Worm (Caenorhabditis elegans) whole organism, L2 larva: ENCODE measurements around the gene nlp-34.

ENCODE experiments used
- C34F6.9 ChIP-seq: fragments of 150-350 bp; optimal IDR thresholded peaks from 2 replicates; lab custom pipeline; 2014; ENCODE audit warnings: missing biosample characterization, missing genetic modification characterization
- F13H6.1 ChIP-seq: sonication (generic microtip); optimal IDR thresholded peaks from 2 replicates; lab custom pipeline; 2016; ENCODE audit warnings: missing genetic modification characterization, missing compliant biosample characterization
- R02D3.7 ChIP-seq: fragments of 150-350 bp; optimal IDR thresholded peaks from 2 replicates; lab custom pipeline; 2014; ENCODE audit warnings: missing biosample characterization, missing genetic modification characterization
- Y55F3AM.14 ChIP-seq: fragments of 200-800 bp; sonication (Bioruptor generic); optimal IDR thresholded peaks from 2 replicates; lab custom pipeline; 2018; ENCODE audit warnings: mild to moderate bottlenecking, missing genetic modification characterization, missing compliant biosample characterization
- ZK546.5 ChIP-seq: sonication (generic microtip); optimal IDR thresholded peaks from 2 replicates; lab custom pipeline; 2017; ENCODE audit warnings: missing biosample characterization, missing genetic modification characterization
- aly-2 ChIP-seq: fragments of 150-350 bp; optimal IDR thresholded peaks from 2 replicates; lab custom pipeline; 2014; ENCODE audit warnings: missing biosample characterization, missing genetic modification characterization
- ama-1 ChIP-seq: fragments of 150-350 bp; optimal IDR thresholded peaks from 2 replicates; lab custom pipeline; 2018; ENCODE audit warnings: inconsistent platforms
- blmp-1 ChIP-seq: sonication (generic microtip); optimal IDR thresholded peaks from 2 replicates; lab custom pipeline; 2017; ENCODE audit warnings: missing genetic modification characterization, mild to moderate bottlenecking, missing compliant biosample characterization, antibody characterized with exemption, moderate library complexity; ENCODE audit not compliant: insufficient read depth
- ceh-16 ChIP-seq: fragments of 150-350 bp; optimal IDR thresholded peaks from 2 replicates; lab custom pipeline; 2014; ENCODE audit warnings: missing biosample characterization, missing genetic modification characterization
- crh-2 ChIP-seq: sonication (generic microtip); optimal IDR thresholded peaks from 2 replicates; lab custom pipeline; 2017; ENCODE audit warnings: missing biosample characterization, missing genetic modification characterization
- dmd-4 ChIP-seq: sonication (generic microtip); optimal IDR thresholded peaks from 2 replicates; lab custom pipeline; 2017; ENCODE audit warnings: missing biosample characterization, missing genetic modification characterization
- egl-27 ChIP-seq: sonication (generic microtip); optimal IDR thresholded peaks from 3 replicates; lab custom pipeline; 2017; ENCODE audit warnings: missing biosample characterization, missing genetic modification reagents, missing genetic modification characterization
- elt-1 ChIP-seq: fragments of 150-350 bp; optimal IDR thresholded peaks from 2 replicates; lab custom pipeline; 2014; ENCODE audit warnings: missing biosample characterization, missing genetic modification characterization
- elt-3 ChIP-seq: sonication (generic microtip); optimal IDR thresholded peaks from 2 replicates; lab custom pipeline; 2017; ENCODE audit warnings: missing biosample characterization, missing genetic modification characterization
- fos-1 ChIP-seq: fragments of 150-350 bp; optimal IDR thresholded peaks from 2 replicates; lab custom pipeline; 2014; ENCODE audit warnings: missing biosample characterization, missing genetic modification characterization
- lin-11 ChIP-seq: fragments of 150-350 bp; sonication (generic microtip); optimal IDR thresholded peaks from 2 replicates; lab custom pipeline; 2014; ENCODE audit warnings: missing biosample characterization, missing genetic modification characterization, inconsistent platforms, mixed read lengths
- lsy-2 ChIP-seq, 2 experiments: fragments of 150-350 bp in 1 of 2; sonication (generic microtip) in 1 of 2; optimal IDR thresholded peaks; 2 replicates each; lab custom pipeline; 2014 to 2017; ENCODE audit warnings: missing biosample characterization in 2 of 2, missing genetic modification characterization in 2 of 2
- mab-5 ChIP-seq: fragments of 150-350 bp; optimal IDR thresholded peaks from 2 replicates; lab custom pipeline; 2014; ENCODE audit warnings: missing biosample characterization, missing genetic modification characterization
- mbf-1 ChIP-seq: sonication (generic microtip); optimal IDR thresholded peaks from 2 replicates; lab custom pipeline; 2017; ENCODE audit warnings: missing biosample characterization, missing genetic modification characterization
- nhr-10 ChIP-seq: sonication (generic microtip); optimal IDR thresholded peaks from 2 replicates; lab custom pipeline; 2017; ENCODE audit warnings: missing biosample characterization, missing genetic modification characterization
- nhr-11 ChIP-seq: fragments of 150-350 bp; optimal IDR thresholded peaks from 2 replicates; lab custom pipeline; 2014; ENCODE audit warnings: missing biosample characterization, missing genetic modification characterization
- nhr-129 ChIP-seq: fragments of 150-350 bp; optimal IDR thresholded peaks from 2 replicates; lab custom pipeline; 2014; ENCODE audit warnings: missing biosample characterization, missing genetic modification characterization
- nhr-21 ChIP-seq: fragments of 150-350 bp; optimal IDR thresholded peaks from 2 replicates; lab custom pipeline; 2014; ENCODE audit warnings: missing biosample characterization, missing genetic modification characterization
- nhr-25 ChIP-seq: fragments of 150-350 bp; sonication (generic microtip); optimal IDR thresholded peaks from 3 replicates; lab custom pipeline; 2014; ENCODE audit warnings: missing biosample characterization, missing genetic modification characterization
- nhr-6 ChIP-seq: fragments of 150-350 bp; optimal IDR thresholded peaks from 2 replicates; lab custom pipeline; 2014; ENCODE audit warnings: missing biosample characterization, missing genetic modification characterization
- nhr-77 ChIP-seq: fragments of 150-350 bp; optimal IDR thresholded peaks from 2 replicates; lab custom pipeline; 2014; ENCODE audit warnings: missing biosample characterization, missing genetic modification characterization
- peb-1 ChIP-seq: fragments of 150-350 bp; optimal IDR thresholded peaks from 2 replicates; lab custom pipeline; 2014; ENCODE audit warnings: missing biosample characterization, missing genetic modification characterization
- sem-4 ChIP-seq: fragments of 150-350 bp; optimal IDR thresholded peaks from 2 replicates; lab custom pipeline; 2014; ENCODE audit warnings: missing biosample characterization, missing genetic modification reagents, missing genetic modification characterization
- skn-1 ChIP-seq: sonication (generic microtip); optimal IDR thresholded peaks from 2 replicates; lab custom pipeline; 2017; ENCODE audit warnings: missing biosample characterization, missing genetic modification characterization
- sma-3 ChIP-seq: sonication (generic microtip); optimal IDR thresholded peaks from 2 replicates; lab custom pipeline; 2016; ENCODE audit warnings: missing genetic modification reagents, missing genetic modification characterization, missing compliant biosample characterization
- sma-9 ChIP-seq, 2 experiments: fragments of 150-350 bp in 1 of 2; sonication (generic microtip) in 1 of 2; optimal IDR thresholded peaks; 2 replicates each; lab custom pipeline; 2014 to 2016; ENCODE audit warnings: missing genetic modification characterization in 2 of 2, mild to moderate bottlenecking in 1 of 2, missing biosample characterization in 1 of 2, missing compliant biosample characterization in 1 of 2, missing genetic modification reagents in 1 of 2, moderate library complexity in 1 of 2
- snpc-4 ChIP-seq: fragments of 150-350 bp; optimal IDR thresholded peaks from 2 replicates; lab custom pipeline; 2014; ENCODE audit warnings: missing biosample characterization, missing genetic modification characterization
- unc-39 ChIP-seq: fragments of 150-350 bp; optimal IDR thresholded peaks from 2 replicates; lab custom pipeline; 2014; ENCODE audit warnings: missing biosample characterization, missing genetic modification characterization
- unc-62 ChIP-seq: fragments of 150-350 bp; optimal IDR thresholded peaks from 2 replicates; lab custom pipeline; 2014; ENCODE audit warnings: missing biosample characterization, missing genetic modification reagents, missing genetic modification characterization
- zag-1 ChIP-seq: fragments of 150-350 bp; optimal IDR thresholded peaks from 2 replicates; lab custom pipeline; 2014; ENCODE audit warnings: missing biosample characterization, missing genetic modification characterization
- ztf-11 ChIP-seq: sonication (generic microtip); optimal IDR thresholded peaks from 2 replicates; lab custom pipeline; 2017; ENCODE audit warnings: missing biosample characterization, missing genetic modification characterization

Gene nlp-34

DNA sequence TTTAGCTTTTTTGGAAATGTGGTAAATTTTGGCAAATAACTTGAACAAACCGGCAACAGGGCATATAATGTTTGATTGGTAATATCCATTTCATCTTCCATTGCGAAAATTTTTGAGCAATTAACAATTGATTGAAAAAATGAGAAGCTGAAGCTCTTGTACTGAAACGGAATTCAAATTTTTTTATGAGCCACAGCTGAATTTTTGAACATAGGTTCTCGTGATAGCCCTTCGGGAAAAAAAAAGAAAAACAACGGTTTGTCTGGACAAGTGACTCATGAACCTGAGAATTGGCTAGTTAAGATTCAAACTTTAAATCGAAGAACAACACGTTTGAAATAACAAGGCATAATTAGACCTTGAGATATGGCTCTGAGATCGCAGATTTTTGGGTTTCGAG is 16.9 kb upstream of the nlp-34 start, which contains the start of gene srx-62:
Gene srx-62 (minus strand): TSS at position 101 of the 400 bp plus-strand sequence.
- TF ChIP-seq nhr-6 (no peak), egl-27 (tag; lab: Kevin White, UChicago) (no peak), peb-1 (tag; lab: Kevin White, UChicago) (no peak), ceh-16 (tag; lab: Kevin White, UChicago) (no peak), sma-3 (no peak), nhr-129 (no peak), ama-1 (no peak), fos-1 (no peak), zag-1 (tag; lab: Kevin White, UChicago) (no peak), sem-4 (tag; lab: Kevin White, UChicago) (no peak), unc-39 (tag; lab: Kevin White, UChicago) (no peak), lsy-2 (tag; optimal IDR thresholded peaks at IDR 0.05; lab: Kevin White, UChicago) (no peak), crh-2 (tag; lab: Kevin White, UChicago) (no peak)

DNA sequence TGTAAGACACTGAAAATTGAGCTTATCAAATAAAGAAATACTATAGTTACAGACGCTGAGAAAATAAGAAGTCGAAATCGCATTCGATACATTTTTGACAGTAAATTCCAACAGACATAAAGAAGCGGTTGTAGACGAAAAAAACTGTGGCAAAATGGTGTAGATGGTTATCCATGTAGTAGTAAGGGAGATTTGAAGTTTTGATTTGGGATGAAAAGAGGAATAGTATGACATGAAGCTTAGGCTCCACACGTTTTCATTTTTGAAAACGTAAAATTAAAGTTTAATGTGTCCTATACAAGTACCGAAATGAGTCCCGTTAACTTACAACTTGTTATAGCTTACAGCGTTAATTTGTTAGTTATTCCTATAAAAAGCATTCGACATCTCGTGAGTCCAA is 15.1 kb upstream of the nlp-34 start, which contains the start of gene K09D9.9:
Gene K09D9.9 (minus strand): TSS at position 101 of the 400 bp plus-strand sequence.
- no peak for TF ChIP-seq aly-2 (tag; lab: Kevin White, UChicago)
- no peak for TF ChIP-seq blmp-1 (tag; lab: Kevin White, UChicago)

- TF ChIP-seq ZK546.5 (tag; lab: Kevin White, UChicago) (no peak), nhr-10 (tag; lab: Kevin White, UChicago) (no peak), ztf-11 (tag; lab: Kevin White, UChicago) (no peak), dmd-4 (tag; lab: Kevin White, UChicago) (no peak), lin-11 (tag; lab: Kevin White, UChicago) (no peak), sma-9 (GFP tag; optimal IDR thresholded peaks at IDR 0.05; lab: Kevin White, UChicago) (no peak), sma-9 (tag; optimal IDR thresholded peaks at IDR 0.05; lab: Kevin White, UChicago) (no peak)
These were observed 13.4 kb upstream of the nlp-34 start for ce11 chrV:3992334-3992733.

- TF ChIP-seq fos-1, result peak; percentile 1
- no peak for TF ChIP-seq lin-11 (tag; lab: Kevin White, UChicago)
- peak; percentile 3 for TF ChIP-seq nhr-21 (tag; lab: Kevin White, UChicago)
These were observed 10.1 kb upstream of the nlp-34 start, which contains the start of gene nlp-27 for ce11 chrV:3989070-3989469. Gene nlp-27, plus strand, starts transcription at chrV:3989378.

DNA sequence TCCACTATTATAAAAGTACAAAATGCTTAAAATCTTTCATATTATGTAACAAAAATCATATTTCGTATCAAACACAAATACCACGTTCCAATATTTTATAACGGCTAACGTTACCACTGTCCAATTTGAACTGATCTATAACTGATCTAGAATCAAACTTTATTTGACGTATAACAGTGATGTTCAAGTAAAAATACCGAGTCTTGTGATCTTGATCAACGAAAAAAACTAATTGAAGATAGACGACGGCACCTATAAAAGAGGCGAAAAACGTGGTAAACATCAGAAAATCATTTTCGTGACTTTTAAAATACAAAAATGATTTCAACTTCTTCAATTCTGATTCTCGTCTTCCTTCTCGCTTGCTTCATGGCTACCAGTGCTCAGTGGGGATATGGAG is 8.7 kb upstream of the nlp-34 start, which contains the start of gene nlp-28:
Gene nlp-28 (plus strand): TSS at position 285 of the 400 bp plus-strand sequence.
- TF ChIP-seq snpc-4 (tag; lab: Kevin White, UChicago), result no peak
- TF ChIP-seq sma-9 (GFP tag; optimal IDR thresholded peaks at IDR 0.05; lab: Kevin White, UChicago), result peak; percentile 5
- no peak for TF ChIP-seq sma-9 (tag; optimal IDR thresholded peaks at IDR 0.05; lab: Kevin White, UChicago)
- no peak for TF ChIP-seq egl-27 (tag; lab: Kevin White, UChicago)
- no peak for TF ChIP-seq nhr-77 (tag; lab: Kevin White, UChicago)
- no peak for TF ChIP-seq ztf-11 (tag; lab: Kevin White, UChicago)
- TF ChIP-seq nhr-25 (tag; lab: Kevin White, UChicago), result no peak
- TF ChIP-seq Y55F3AM.14, result no peak

ce11 chrV:3985104-3985503 is 6.2 kb upstream of the nlp-34 start:
- peak; percentile 42 for TF ChIP-seq nhr-25 (tag; lab: Kevin White, UChicago)
- TF ChIP-seq mab-5 (tag; lab: Kevin White, UChicago), result no peak
- peak; percentile 72 for TF ChIP-seq sma-9 (GFP tag; optimal IDR thresholded peaks at IDR 0.05; lab: Kevin White, UChicago)
- TF ChIP-seq sma-9 (tag; optimal IDR thresholded peaks at IDR 0.05; lab: Kevin White, UChicago), result no peak
- peak; percentile 54 for TF ChIP-seq blmp-1 (tag; lab: Kevin White, UChicago)
- TF ChIP-seq, all 48 proteins: peak for 3

ce11 chrV:3984178-3984577 is 5.2 kb upstream of the nlp-34 start, which contains the start of gene nlp-29:
Gene nlp-29, plus strand, starts transcription at chrV:3984425.
- no peak for TF ChIP-seq ceh-16 (tag; lab: Kevin White, UChicago)
- no peak for TF ChIP-seq ztf-11 (tag; lab: Kevin White, UChicago)
- peak; percentile 63 for TF ChIP-seq sma-9 (GFP tag; optimal IDR thresholded peaks at IDR 0.05; lab: Kevin White, UChicago)
- TF ChIP-seq sma-9 (tag; optimal IDR thresholded peaks at IDR 0.05; lab: Kevin White, UChicago), result no peak
- TF ChIP-seq skn-1 (tag; lab: Kevin White, UChicago), result no peak
- no peak for TF ChIP-seq F13H6.1 (tag; lab: Kevin White, UChicago)
- no peak for TF ChIP-seq peb-1 (tag; lab: Kevin White, UChicago)
- peak; percentile 50 for TF ChIP-seq blmp-1 (tag; lab: Kevin White, UChicago)
- TF ChIP-seq zag-1 (tag; lab: Kevin White, UChicago), result no peak
- TF ChIP-seq dmd-4 (tag; lab: Kevin White, UChicago), result no peak
- no peak for TF ChIP-seq ZK546.5 (tag; lab: Kevin White, UChicago)
- TF ChIP-seq lin-11 (tag; lab: Kevin White, UChicago), result no peak
- TF ChIP-seq elt-3 (tag; lab: Kevin White, UChicago), result no peak
- TF ChIP-seq sma-3, result peak; percentile 79
- no peak for TF ChIP-seq unc-62 (GFP tag; lab: Kevin White, UChicago)
- TF ChIP-seq nhr-77 (tag; lab: Kevin White, UChicago), result no peak
- no peak for TF ChIP-seq nhr-10 (tag; lab: Kevin White, UChicago)
- no peak for TF ChIP-seq lsy-2 (tag; optimal IDR thresholded peaks at IDR 0.05; lab: Kevin White, UChicago)
- TF ChIP-seq egl-27 (tag; lab: Kevin White, UChicago), result no peak
- no peak for TF ChIP-seq snpc-4 (tag; lab: Kevin White, UChicago)
- TF ChIP-seq nhr-25 (tag; lab: Kevin White, UChicago), result peak; percentile 77
- TF ChIP-seq crh-2 (tag; lab: Kevin White, UChicago), result peak; percentile 49
- TF ChIP-seq elt-1 (tag; lab: Kevin White, UChicago), result no peak
- no peak for TF ChIP-seq mbf-1 (tag; lab: Kevin White, UChicago)
- TF ChIP-seq nhr-11 (tag; lab: Kevin White, UChicago), result no peak
- TF ChIP-seq aly-2 (tag; lab: Kevin White, UChicago), result no peak
- TF ChIP-seq R02D3.7 (tag; lab: Kevin White, UChicago), result no peak
- TF ChIP-seq Y55F3AM.14, result no peak
- no peak for TF ChIP-seq C34F6.9 (tag; lab: Kevin White, UChicago)
